Worm (Caenorhabditis elegans): ENCODE measurements around the gene Y65A5A.2.

DNA sequence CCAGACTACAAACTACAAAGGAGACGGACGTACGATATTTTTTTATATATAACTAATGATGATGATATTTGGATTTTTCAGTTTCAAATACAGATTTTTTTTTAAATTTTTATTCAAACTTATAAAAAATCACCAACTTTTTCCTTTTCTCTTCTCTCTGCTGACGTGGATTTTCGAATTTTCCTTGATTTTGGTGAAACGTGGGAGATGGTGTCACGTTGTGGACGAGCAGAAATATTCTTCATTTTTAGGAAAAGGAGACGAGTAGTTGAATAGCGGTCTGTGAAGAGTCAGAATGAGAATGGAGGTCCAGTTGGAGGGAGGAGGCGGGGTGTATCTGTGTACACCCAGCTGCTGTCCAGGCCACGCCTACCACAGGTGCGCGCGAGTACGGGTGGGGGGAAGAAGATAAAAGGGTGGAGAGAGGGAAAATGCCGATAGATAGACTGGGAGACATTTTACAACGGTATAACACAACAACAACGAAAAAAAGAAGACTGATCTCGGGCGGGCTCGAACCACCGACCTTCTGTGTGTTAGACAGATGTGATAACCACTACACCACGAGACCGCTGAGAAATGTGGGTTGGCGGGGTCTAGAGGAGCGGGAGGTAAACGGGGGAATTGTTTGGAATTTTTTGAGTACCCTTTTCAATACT is 29.8 kb upstream of the Y65A5A.2 start, which contains the start of gene Y7A9D.1:
- peak; percentile 63 for TF ChIP-seq dmd-4 (tag; optimal IDR thresholded peaks at IDR 0.05; ENCODE audit: borderline replicate concordance)
- peak; percentile 92 for TF ChIP-seq ama-1 (optimal IDR thresholded peaks at IDR 0.05)
- no peak for TF ChIP-seq hlh-15 (tag; optimal IDR thresholded peaks at IDR 0.05)

All from whole organism, late embryonic.